Worm (Caenorhabditis elegans) whole organism, late embryonic: ENCODE measurements around the gene ZK105.8.

Experiments
- C38D4.7 ChIP-seq: fragments of 200-800 bp; sonication (Bioruptor generic); optimal IDR thresholded peaks from 2 replicates; lab custom pipeline; 2018; ENCODE audit warnings: mild to moderate bottlenecking, missing genetic modification characterization, moderate library complexity, missing compliant biosample characterization
- F13H6.1 ChIP-seq: sonication (generic microtip); optimal IDR thresholded peaks from 2 replicates; lab custom pipeline; 2016; ENCODE audit warnings: missing genetic modification characterization, missing compliant biosample characterization
- K02D7.2 ChIP-seq: sonication (generic microtip); optimal IDR thresholded peaks from 2 replicates; lab custom pipeline; 2017; ENCODE audit warnings: mild to moderate bottlenecking, missing genetic modification characterization, missing compliant biosample characterization
- T23F11.4 ChIP-seq: fragments of 200-800 bp; sonication (Bioruptor generic); optimal IDR thresholded peaks from 2 replicates; lab custom pipeline; 2018; ENCODE audit warnings: mild to moderate bottlenecking, missing genetic modification characterization, missing compliant biosample characterization
- ceh-24 ChIP-seq: sonication (generic microtip); optimal IDR thresholded peaks from 2 replicates; lab custom pipeline; 2016; ENCODE audit warnings: mild to moderate bottlenecking, missing genetic modification characterization, missing compliant biosample characterization
- ceh-6 ChIP-seq: fragments of 200-800 bp; sonication (Bioruptor generic); optimal IDR thresholded peaks from 2 replicates; lab custom pipeline; 2018; ENCODE audit warnings: mild to moderate bottlenecking, missing genetic modification characterization, missing compliant biosample characterization
- dmd-4 ChIP-seq: sonication (generic microtip); optimal IDR thresholded peaks from 2 replicates; lab custom pipeline; 2016; ENCODE audit warnings: borderline replicate concordance, missing genetic modification characterization, missing compliant biosample characterization
- fkh-6 ChIP-seq: sonication (generic microtip); optimal IDR thresholded peaks from 2 replicates; lab custom pipeline; 2016; ENCODE audit warnings: missing genetic modification characterization, missing compliant biosample characterization
- madf-2 ChIP-seq: sonication (generic microtip); optimal IDR thresholded peaks from 2 replicates; lab custom pipeline; 2017; ENCODE audit warnings: missing genetic modification characterization, missing compliant biosample characterization
- mec-3 ChIP-seq: sonication (generic microtip); optimal IDR thresholded peaks from 2 replicates; lab custom pipeline; 2016; ENCODE audit warnings: borderline replicate concordance, missing genetic modification characterization, missing compliant biosample characterization
- nhr-11 ChIP-seq: fragments of 150-350 bp; optimal IDR thresholded peaks from 2 replicates; lab custom pipeline; 2014; ENCODE audit warnings: missing biosample characterization, missing genetic modification characterization
- pag-3 ChIP-seq: sonication (generic microtip); optimal IDR thresholded peaks from 2 replicates; lab custom pipeline; 2016; ENCODE audit warnings: missing compliant biosample characterization, missing genetic modification characterization, borderline replicate concordance
- pax-1 ChIP-seq: fragments of 150-350 bp; optimal IDR thresholded peaks from 2 replicates; lab custom pipeline; 2014; ENCODE audit warnings: missing biosample characterization, missing genetic modification characterization
- pqm-1 ChIP-seq: sonication (generic microtip); optimal IDR thresholded peaks from 2 replicates; lab custom pipeline; 2016; ENCODE audit warnings: missing genetic modification characterization, missing compliant biosample characterization
- ref-2 ChIP-seq: sonication (generic microtip); optimal IDR thresholded peaks from 2 replicates; lab custom pipeline; 2016; ENCODE audit warnings: missing genetic modification characterization, missing compliant biosample characterization
- sdc-2 ChIP-seq: sonication (generic microtip); optimal IDR thresholded peaks from 2 replicates; lab custom pipeline; 2016; ENCODE audit warnings: missing genotype, missing genetic modification characterization, missing compliant biosample characterization
- sox-2 ChIP-seq: fragments of 200-800 bp; sonication (Bioruptor generic); IDR thresholded peaks from 2 replicates; pipeline ENCODE4 v1.3.6; 2022; ENCODE audit warnings: missing genetic modification reagents, missing genetic modification characterization, missing compliant biosample characterization
- syd-9 ChIP-seq: sonication (generic microtip); optimal IDR thresholded peaks from 2 replicates; lab custom pipeline; 2016; ENCODE audit warnings: mild to moderate bottlenecking, missing genetic modification characterization, moderate library complexity, missing compliant biosample characterization
- unc-42 ChIP-seq: sonication (generic microtip); optimal IDR thresholded peaks from 2 replicates; lab custom pipeline; 2016; ENCODE audit warnings: missing genotype, missing genetic modification characterization, missing compliant biosample characterization

The ZK105.8 gene

DNA sequence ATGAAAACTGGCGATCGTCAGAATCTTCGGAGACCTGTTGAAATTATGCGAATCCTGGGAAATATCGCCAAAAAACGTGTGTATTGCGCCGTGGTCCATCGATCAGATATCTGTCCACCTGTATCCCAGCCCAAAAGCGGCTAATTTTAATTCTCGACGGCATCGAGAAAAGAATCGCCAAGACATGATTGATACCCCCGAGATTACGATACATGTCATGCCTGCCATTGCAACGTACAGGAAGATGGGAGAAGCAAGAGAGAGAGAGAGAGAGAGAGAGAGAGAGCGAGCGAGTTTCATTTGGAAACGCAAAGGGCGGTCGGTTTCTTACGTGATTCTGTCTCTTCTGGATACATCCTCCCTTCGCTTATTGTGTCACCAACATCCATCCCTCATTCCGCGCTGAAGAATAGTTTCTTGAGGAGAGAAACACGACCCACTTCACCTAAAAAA, 49.9 kb downstream of the ZK105.8 start, which contains the start of gene grl-10:
Gene grl-10 (plus strand): TSS at position 403 of the 453 bp plus-strand sequence.
- no peak for TF ChIP-seq syd-9 (tag; lab: Kevin White, UChicago)
- peak; percentile 8 for TF ChIP-seq ref-2 (tag; lab: Kevin White, UChicago)
- peak; percentile 15 for TF ChIP-seq mec-3 (tag; lab: Kevin White, UChicago)

- TF ChIP-seq ref-2 (tag; lab: Kevin White, UChicago): no peak
- no peak for TF ChIP-seq madf-2 (tag; lab: Kevin White, UChicago)
- no peak for TF ChIP-seq sox-2 (GFP tag; lab: Robert Waterston, UW)
- no peak for TF ChIP-seq unc-42 (tag; lab: Kevin White, UChicago)
- TF ChIP-seq fkh-6: no peak
- no peak for TF ChIP-seq ceh-24 (tag; lab: Kevin White, UChicago)
- TF ChIP-seq ceh-6: no peak
- TF ChIP-seq C38D4.7 (GFP tag; lab: Kevin White, UChicago): no peak
- TF ChIP-seq sdc-2 (tag; lab: Kevin White, UChicago): no peak
- TF ChIP-seq nhr-11 (tag; lab: Kevin White, UChicago): no peak
- TF ChIP-seq pqm-1: no peak
- TF ChIP-seq K02D7.2: no peak
- TF ChIP-seq dmd-4 (tag; lab: Kevin White, UChicago): no peak
- no peak for TF ChIP-seq syd-9 (tag; lab: Kevin White, UChicago)
- TF ChIP-seq T23F11.4: no peak
- no peak for TF ChIP-seq pax-1 (tag; lab: Kevin White, UChicago)
- TF ChIP-seq F13H6.1: no peak
- no peak for TF ChIP-seq pag-3 (tag; lab: Kevin White, UChicago)
Measured at ce11 chrV:7775226-7775625, 50.9 kb downstream of the ZK105.8 start.
